Worm (Caenorhabditis elegans): ENCODE results near the gene hmp-1.

The hmp-1 gene

ce11 chrV:11897604-11898003 is 51.9 kb downstream of the hmp-1 start:
- no peak for TF ChIP-seq ceh-30 (tag; optimal IDR thresholded peaks at IDR 0.05)
- no peak for TF ChIP-seq gmeb-2 (tag; optimal IDR thresholded peaks at IDR 0.05)
- TF ChIP-seq sdc-2 (tag; optimal IDR thresholded peaks at IDR 0.05): no peak
- no peak for TF ChIP-seq pag-3 (tag; optimal IDR thresholded peaks at IDR 0.05; ENCODE audit: borderline replicate concordance)
- no peak for TF ChIP-seq syd-9 (tag; optimal IDR thresholded peaks at IDR 0.05)
- TF ChIP-seq sox-2 (GFP tag; IDR thresholded peaks at IDR 0.05): no peak
- TF ChIP-seq K02D7.2 (tag; optimal IDR thresholded peaks at IDR 0.05): no peak
- TF ChIP-seq pqm-1 (tag; optimal IDR thresholded peaks at IDR 0.05): no peak
- no peak for TF ChIP-seq ref-2 (tag; optimal IDR thresholded peaks at IDR 0.05)
- TF ChIP-seq F13H6.1 (tag; optimal IDR thresholded peaks at IDR 0.05): no peak
- TF ChIP-seq pha-4 (tag; optimal IDR thresholded peaks at IDR 0.05): no peak
- TF ChIP-seq ztf-16 (tag; optimal IDR thresholded peaks at IDR 0.05): no peak
- no peak for TF ChIP-seq ceh-2 (tag; optimal IDR thresholded peaks at IDR 0.05)
- TF ChIP-seq ceh-14 (tag; optimal IDR thresholded peaks at IDR 0.05): no peak
- no peak for TF ChIP-seq dmd-4 (tag; optimal IDR thresholded peaks at IDR 0.05; ENCODE audit: borderline replicate concordance)
- no peak for TF ChIP-seq T23F11.4 (GFP tag; optimal IDR thresholded peaks at IDR 0.05)
- TF ChIP-seq lim-6 (tag; optimal IDR thresholded peaks at IDR 0.05): no peak
- no peak for TF ChIP-seq Y22D7AL.16 (tag; optimal IDR thresholded peaks at IDR 0.05)
- TF ChIP-seq sox-4 (tag; optimal IDR thresholded peaks at IDR 0.05): no peak
- no peak for TF ChIP-seq unc-86 (tag; optimal IDR thresholded peaks at IDR 0.05)

- no peak for TF ChIP-seq hlh-13 (GFP tag; optimal IDR thresholded peaks at IDR 0.05)
- peak; percentile 5 for TF ChIP-seq unc-55 (GFP tag; optimal IDR thresholded peaks at IDR 0.05)
Measured at ce11 chrV:11899149-11899548, 53.5 kb downstream of the hmp-1 start, which contains the start of gene sma-1. sma-1 (plus strand) TSS chrV:11899449.

ce11 chrV:11900127-11900526 is 54.5 kb downstream of the hmp-1 start:
- no peak for TF ChIP-seq F13H6.1 (tag; optimal IDR thresholded peaks at IDR 0.05)
- no peak for TF ChIP-seq ceh-19 (GFP tag; optimal IDR thresholded peaks at IDR 0.05)
- no peak for TF ChIP-seq odd-2 (tag; optimal IDR thresholded peaks at IDR 0.05)
- TF ChIP-seq sox-2 (GFP tag; IDR thresholded peaks at IDR 0.05): no peak
- TF ChIP-seq ceh-48 (tag; optimal IDR thresholded peaks at IDR 0.05): no peak
- TF ChIP-seq madf-2 (tag; optimal IDR thresholded peaks at IDR 0.05): no peak
- TF ChIP-seq lin-11 (tag; optimal IDR thresholded peaks at IDR 0.05): no peak
- TF ChIP-seq ztf-16 (tag; optimal IDR thresholded peaks at IDR 0.05): no peak
- no peak for TF ChIP-seq ceh-14 (tag; optimal IDR thresholded peaks at IDR 0.05)
- TF ChIP-seq ceh-22 (tag; optimal IDR thresholded peaks at IDR 0.05): no peak
- no peak for TF ChIP-seq lim-6 (tag; optimal IDR thresholded peaks at IDR 0.05)
- no peak for TF ChIP-seq ceh-9 (tag; optimal IDR thresholded peaks at IDR 0.05)
- TF ChIP-seq T23F11.4 (GFP tag; optimal IDR thresholded peaks at IDR 0.05): no peak
- TF ChIP-seq dve-1 (tag; optimal IDR thresholded peaks at IDR 0.05): no peak
- TF ChIP-seq nhr-11 (tag; optimal IDR thresholded peaks at IDR 0.05): no peak
- no peak for TF ChIP-seq hlh-15 (tag; optimal IDR thresholded peaks at IDR 0.05)
- TF ChIP-seq nfya-1 (tag; optimal IDR thresholded peaks at IDR 0.05): no peak
- TF ChIP-seq pag-3 (tag; optimal IDR thresholded peaks at IDR 0.05; ENCODE audit: borderline replicate concordance): no peak
- TF ChIP-seq ceh-45 (GFP tag; IDR thresholded peaks at IDR 0.05): no peak
- no peak for TF ChIP-seq Y22D7AL.16 (tag; optimal IDR thresholded peaks at IDR 0.05)

ce11 chrV:11901260-11901659 is 55.6 kb downstream of the hmp-1 start:
- TF ChIP-seq ceh-14 (tag; optimal IDR thresholded peaks at IDR 0.05) (no peak), gmeb-2 (tag; optimal IDR thresholded peaks at IDR 0.05) (no peak), unc-42 (tag; optimal IDR thresholded peaks at IDR 0.05) (no peak), odd-2 (tag; optimal IDR thresholded peaks at IDR 0.05) (no peak), hlh-30 (tag; optimal IDR thresholded peaks at IDR 0.05; ENCODE audit: insufficient read depth) (no peak), pros-1 (tag; optimal IDR thresholded peaks at IDR 0.05) (no peak), rnt-1 (tag; optimal IDR thresholded peaks at IDR 0.05) (no peak), ceh-22 (tag; optimal IDR thresholded peaks at IDR 0.05) (no peak), K09A11.1 (tag; optimal IDR thresholded peaks at IDR 0.05; ENCODE audit: insufficient read depth) (no peak), sdc-2 (tag; optimal IDR thresholded peaks at IDR 0.05) (no peak), unc-3 (GFP tag; conservative IDR thresholded peaks at IDR 0.05) (no peak), unc-3 (tag; optimal IDR thresholded peaks at IDR 0.05) (no peak), ceh-18 (tag; optimal IDR thresholded peaks at IDR 0.05) (no peak), pax-1 (tag; optimal IDR thresholded peaks at IDR 0.05) (no peak), fkh-10 (GFP tag; optimal IDR thresholded peaks at IDR 0.05) (no peak), nhr-11 (tag; optimal IDR thresholded peaks at IDR 0.05) (no peak), lin-11 (tag; optimal IDR thresholded peaks at IDR 0.05) (no peak), dve-1 (tag; optimal IDR thresholded peaks at IDR 0.05) (no peak), hlh-6 (tag; optimal IDR thresholded peaks at IDR 0.05) (no peak)

Data from whole organism, late embryonic.